Fruit fly (Drosophila melanogaster) whole organism: Measurements from ENCODE around the gene CG31909.

Source experiments
- CG8478 ChIP-seq: fragments of >200 bp; optimal IDR thresholded peaks from 2 replicates; lab custom pipeline; 2018; ENCODE audit warnings: inconsistent platforms
- Dll ChIP-seq: fragments of >200 bp; optimal IDR thresholded peaks from 2 replicates; lab custom pipeline; 2017
- pan ChIP-seq: fragments of >200 bp; optimal IDR thresholded peaks from 2 replicates; lab custom pipeline; 2017
- psq ChIP-seq: fragments of >200 bp; optimal IDR thresholded peaks from 2 replicates; lab custom pipeline; 2017
- usp ChIP-seq: fragments of >200 bp; optimal IDR thresholded peaks from 2 replicates; lab custom pipeline; 2017; ENCODE audit warnings: missing biosample characterization, missing genetic modification characterization, mixed read lengths

DNA sequence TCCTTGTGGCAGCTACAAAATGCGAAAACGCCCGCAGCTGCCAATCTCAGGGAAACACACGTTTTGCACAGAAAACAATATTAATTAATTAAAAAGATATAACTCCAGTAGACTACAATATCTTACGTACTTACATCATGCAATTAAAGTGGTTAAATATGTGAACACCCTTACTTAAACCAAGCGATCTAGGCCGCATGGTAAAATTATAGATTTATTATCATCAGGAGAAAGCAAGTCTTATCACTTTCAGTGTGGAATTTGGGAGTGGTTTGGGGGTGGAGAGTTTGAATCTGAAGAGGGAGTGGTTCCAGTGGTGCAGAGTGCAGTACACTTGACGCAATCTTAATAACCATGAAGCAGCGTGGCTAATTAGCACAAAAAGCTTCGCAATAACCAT, 24.8 kb downstream of the CG31909 start:
- TF ChIP-seq pan (lab: Kevin White, UChicago), result no peak
- TF ChIP-seq psq, result no peak
- no peak for TF ChIP-seq CG8478 (lab: Kevin White, UChicago)
- no peak for TF ChIP-seq Dll
- no peak for TF ChIP-seq usp (GFP tag; lab: Kevin White, UChicago)
